Fruit fly (Drosophila melanogaster): ENCODE measurements around the gene ifc.

ifc gene

DNA sequence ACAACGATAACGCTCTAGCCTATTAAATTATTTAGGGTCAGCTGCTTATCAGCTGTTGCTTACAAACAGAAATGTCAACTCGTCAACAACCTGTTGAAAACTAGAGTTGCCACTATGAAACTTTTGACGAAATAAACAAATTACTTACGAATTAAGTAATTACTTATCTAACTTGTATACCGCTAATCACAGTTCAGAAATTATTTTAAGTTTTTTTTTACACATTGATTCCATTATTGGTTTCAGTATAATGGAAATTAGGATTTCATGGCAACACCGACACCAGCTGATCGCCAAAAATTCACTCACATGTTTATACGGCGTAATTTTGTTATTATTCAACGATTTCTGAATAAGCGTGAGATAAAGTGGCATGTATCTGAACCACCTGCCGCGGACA lies 51.7 kb downstream of the ifc start, which contains the start of the genes CG9117 and CG31643 (continued):
- TF ChIP-seq CG11762 (GFP tag; optimal IDR thresholded peaks at IDR 0.05; ENCODE audit: insufficient read depth) (peak; percentile 18), CG8632 (GFP tag; optimal IDR thresholded peaks at IDR 0.05) (no peak), cyc (GFP tag; optimal IDR thresholded peaks at IDR 0.05) (peak; percentile 67), pdm3 (GFP tag; optimal IDR thresholded peaks at IDR 0.05) (no peak), CG3919 (GFP tag; optimal IDR thresholded peaks at IDR 0.05) (no peak), CG11294 (GFP tag; IDR thresholded peaks at IDR 0.05) (no peak), CG6163 (GFP tag; IDR thresholded peaks at IDR 0.05) (no peak), CG3032 (tag; optimal IDR thresholded peaks at IDR 0.05) (peak; percentile 46), Lpt (GFP tag; optimal IDR thresholded peaks at IDR 0.05) (no peak), CG6792 (GFP tag; optimal IDR thresholded peaks at IDR 0.05) (peak; percentile 51), svp (GFP tag) (peak; percentile 95), Eip93F (GFP tag; optimal IDR thresholded peaks at IDR 0.05) (peak; percentile 47), Sox15 (GFP tag; optimal IDR thresholded peaks at IDR 0.05) (peak; percentile 26), Ets21C (GFP tag; optimal IDR thresholded peaks at IDR 0.05) (no peak), dac (GFP tag; optimal IDR thresholded peaks at IDR 0.05) (no peak), fkh (GFP tag; optimal IDR thresholded peaks at IDR 0.05) (no peak), CG6276 (GFP tag; optimal IDR thresholded peaks at IDR 0.05) (no peak)
